Worm (Caenorhabditis elegans) whole organism, L1 larva: Measurements from ENCODE around the gene jmjd-3.2.

Experiments used
- C04F5.9 ChIP-seq: sonication (generic microtip); optimal IDR thresholded peaks from 2 replicates; lab custom pipeline; 2016; ENCODE audit warnings: missing genetic modification characterization, missing compliant biosample characterization
- C34B4.2 ChIP-seq: sonication (generic microtip); optimal IDR thresholded peaks from 2 replicates; lab custom pipeline; 2017; ENCODE audit warnings: mild to moderate bottlenecking, missing genetic modification characterization, missing compliant biosample characterization
- F16B12.6 ChIP-seq: fragments of 150-350 bp; optimal IDR thresholded peaks from 2 replicates; lab custom pipeline; 2014; ENCODE audit warnings: missing biosample characterization, missing genetic modification characterization
- aha-1 ChIP-seq: fragments of 150-350 bp; optimal IDR thresholded peaks from 2 replicates; lab custom pipeline; 2014; ENCODE audit warnings: missing biosample characterization, missing genetic modification characterization
- aly-2 ChIP-seq: fragments of 150-350 bp; optimal IDR thresholded peaks from 2 replicates; lab custom pipeline; 2014; ENCODE audit warnings: missing biosample characterization, missing genetic modification characterization
- ama-1 ChIP-seq: fragments of 150-350 bp; optimal IDR thresholded peaks from 2 replicates; lab custom pipeline; 2014
- blmp-1 ChIP-seq: fragments of 150-350 bp; optimal IDR thresholded peaks from 2 replicates; lab custom pipeline; 2014; ENCODE audit warnings: missing biosample characterization, missing genetic modification characterization
- ceh-8 ChIP-seq: fragments of 200-800 bp; sonication (Bioruptor generic); optimal IDR thresholded peaks from 2 replicates; lab custom pipeline; 2018; ENCODE audit warnings: mild to moderate bottlenecking, missing genetic modification characterization, moderate library complexity, missing compliant biosample characterization
- ceh-82 ChIP-seq, 3 experiments: fragments of 150-350 bp in 1 of 3; sonication (generic microtip) in 2 of 3; optimal IDR thresholded peaks; 2 replicates each; lab custom pipeline; 2014 to 2017; ENCODE audit warnings: missing biosample characterization in 3 of 3, missing genetic modification characterization in 3 of 3
- ces-1 ChIP-seq: fragments of 150-350 bp; optimal IDR thresholded peaks from 2 replicates; lab custom pipeline; 2014; ENCODE audit warnings: missing biosample characterization, missing genetic modification reagents, missing genetic modification characterization
- dsc-1 ChIP-seq: sonication (generic microtip); optimal IDR thresholded peaks from 2 replicates; lab custom pipeline; 2016; ENCODE audit warnings: mild to moderate bottlenecking, missing genetic modification characterization, missing compliant biosample characterization
- efl-1 ChIP-seq, 4 experiments: fragments of 150-350 bp; optimal IDR thresholded peaks in 3 of 4; peaks in 1 of 4; 1 replicate in 1 of 4; 2 replicates in 3 of 4; lab custom pipeline; 2014; ENCODE audit warnings: missing biosample characterization in 2 of 4, missing genetic modification characterization in 2 of 4, missing genetic modification reagents in 2 of 4
- efl-3 ChIP-seq: fragments of 200-800 bp; sonication (Bioruptor generic); optimal IDR thresholded peaks from 2 replicates; lab custom pipeline; 2018; ENCODE audit warnings: mild to moderate bottlenecking, missing genetic modification characterization, missing compliant biosample characterization
- egl-13 ChIP-seq: sonication (generic microtip); optimal IDR thresholded peaks from 2 replicates; lab custom pipeline; 2016; ENCODE audit warnings: missing genotype, missing genetic modification reagents, missing genetic modification characterization, missing compliant biosample characterization
- elt-2 ChIP-seq: sonication (generic microtip); optimal IDR thresholded peaks from 2 replicates; lab custom pipeline; 2016; ENCODE audit warnings: missing genetic modification characterization, mild to moderate bottlenecking, inconsistent platforms, missing compliant biosample characterization, missing genetic modification reagents
- elt-3 ChIP-seq, 6 experiments: fragments of 150-350 bp in 1 of 6; sonication (generic microtip); optimal IDR thresholded peaks; 2 replicates each; lab custom pipeline; 2017 to 2018; ENCODE audit warnings: missing biosample characterization in 6 of 6, missing genetic modification characterization in 6 of 6, inconsistent platforms in 1 of 6
- fkh-8 ChIP-seq: sonication (generic microtip); optimal IDR thresholded peaks from 2 replicates; lab custom pipeline; 2016; ENCODE audit warnings: mild to moderate bottlenecking, missing genetic modification characterization, missing compliant biosample characterization
- fos-1 ChIP-seq: fragments of 150-350 bp; optimal IDR thresholded peaks from 2 replicates; lab custom pipeline; 2014; ENCODE audit warnings: missing biosample characterization, missing genetic modification characterization
- hlh-17 ChIP-seq: fragments of 200-800 bp; sonication (Bioruptor generic); optimal IDR thresholded peaks from 2 replicates; lab custom pipeline; 2018; ENCODE audit warnings: missing genetic modification characterization, mild to moderate bottlenecking, missing compliant biosample characterization, moderate library complexity, borderline replicate concordance
- hlh-4 ChIP-seq: sonication (generic microtip); optimal IDR thresholded peaks from 2 replicates; lab custom pipeline; 2016; ENCODE audit warnings: mild to moderate bottlenecking, missing genetic modification characterization, missing compliant biosample characterization
- hpl-2 ChIP-seq: fragments of 150-350 bp; optimal IDR thresholded peaks from 2 replicates; lab custom pipeline; 2014; ENCODE audit warnings: missing biosample characterization, missing genetic modification reagents, missing genetic modification characterization
- isw-1 ChIP-seq: fragments of 200-800 bp; sonication (Bioruptor generic); IDR thresholded peaks from 2 replicates; pipeline ENCODE4 v1.3.6; 2022; ENCODE audit warnings: missing genetic modification characterization, missing compliant biosample characterization
- jun-1 ChIP-seq: fragments of 150-350 bp; optimal IDR thresholded peaks from 2 replicates; lab custom pipeline; 2014; ENCODE audit warnings: missing biosample characterization, missing genetic modification reagents, missing genetic modification characterization
- lin-14 ChIP-seq: fragments of 200-800 bp; sonication (Bioruptor generic); optimal IDR thresholded peaks from 2 replicates; lab custom pipeline; 2018; ENCODE audit warnings: mild to moderate bottlenecking, missing genetic modification characterization, moderate library complexity, missing compliant biosample characterization
- lin-35 ChIP-seq, 2 experiments: fragments of 150-350 bp; optimal IDR thresholded peaks; 2 replicates each; lab custom pipeline; 2014; ENCODE audit warnings: missing biosample characterization in 2 of 2, missing genetic modification characterization in 2 of 2, missing genetic modification reagents in 2 of 2
- mdl-1 ChIP-seq, 2 experiments: fragments of 150-350 bp; optimal IDR thresholded peaks; 2 replicates each; lab custom pipeline; 2014 to 2017; ENCODE audit warnings: missing biosample characterization in 2 of 2, missing genetic modification characterization in 2 of 2, inconsistent platforms in 1 of 2
- mep-1 ChIP-seq: fragments of 150-350 bp; optimal IDR thresholded peaks from 2 replicates; lab custom pipeline; 2014; ENCODE audit warnings: missing biosample characterization, missing genetic modification characterization
- nhr-12 ChIP-seq: sonication (generic microtip); optimal IDR thresholded peaks from 2 replicates; lab custom pipeline; 2017; ENCODE audit warnings: missing biosample characterization, missing genetic modification characterization
- nhr-28 ChIP-seq: fragments of 150-350 bp; optimal IDR thresholded peaks from 2 replicates; lab custom pipeline; 2014; ENCODE audit warnings: missing biosample characterization, missing genetic modification characterization
- nhr-71 ChIP-seq: sonication (generic microtip); optimal IDR thresholded peaks from 2 replicates; lab custom pipeline; 2016; ENCODE audit warnings: mild to moderate bottlenecking, missing genetic modification characterization, moderate library complexity, missing compliant biosample characterization
- nhr-77 ChIP-seq: fragments of 150-350 bp; optimal IDR thresholded peaks from 2 replicates; lab custom pipeline; 2014; ENCODE audit warnings: missing biosample characterization, missing genetic modification characterization
- nhr-84 ChIP-seq: sonication (generic microtip); optimal IDR thresholded peaks from 2 replicates; lab custom pipeline; 2017; ENCODE audit warnings: missing biosample characterization, missing genetic modification characterization
- nhr-85 ChIP-seq: sonication (generic microtip); peaks from one replicate; lab custom pipeline; 2016; ENCODE audit warnings: missing genetic modification characterization, inconsistent platforms, missing compliant biosample characterization
- pax-3 ChIP-seq: fragments of 200-800 bp; sonication (Bioruptor generic); optimal IDR thresholded peaks from 2 replicates; lab custom pipeline; 2018; ENCODE audit warnings: mild to moderate bottlenecking, missing genetic modification characterization, moderate library complexity, missing compliant biosample characterization
- rnt-1 ChIP-seq: sonication (generic microtip); optimal IDR thresholded peaks from 2 replicates; lab custom pipeline; 2016; ENCODE audit warnings: mild to moderate bottlenecking, missing genetic modification characterization, moderate library complexity, missing compliant biosample characterization
- skn-1 ChIP-seq: fragments of 150-350 bp; optimal IDR thresholded peaks from 2 replicates; lab custom pipeline; 2014; ENCODE audit warnings: missing biosample characterization, missing genetic modification characterization
- snpc-4 ChIP-seq: fragments of 150-350 bp; optimal IDR thresholded peaks from 2 replicates; lab custom pipeline; 2014; ENCODE audit warnings: missing biosample characterization, missing genetic modification characterization
- sptf-1 ChIP-seq: fragments of 150-350 bp; optimal IDR thresholded peaks from 2 replicates; lab custom pipeline; 2014; ENCODE audit warnings: missing biosample characterization, missing genetic modification characterization
- unc-98 ChIP-seq: fragments of 200-800 bp; sonication (Bioruptor generic); IDR thresholded peaks from 2 replicates; pipeline ENCODE4 v1.3.6; 2022; ENCODE audit warnings: missing genetic modification characterization, missing compliant biosample characterization
- vab-15 ChIP-seq: sonication (generic microtip); optimal IDR thresholded peaks from 2 replicates; lab custom pipeline; 2017; ENCODE audit warnings: missing genotype, mild to moderate bottlenecking, missing genetic modification characterization, missing compliant biosample characterization
- zip-4 ChIP-seq: fragments of 200-800 bp; sonication (Bioruptor generic); optimal IDR thresholded peaks from 2 replicates; lab custom pipeline; 2018; ENCODE audit warnings: mild to moderate bottlenecking, missing genetic modification characterization, moderate library complexity, missing compliant biosample characterization

The jmjd-3.2 gene

DNA sequence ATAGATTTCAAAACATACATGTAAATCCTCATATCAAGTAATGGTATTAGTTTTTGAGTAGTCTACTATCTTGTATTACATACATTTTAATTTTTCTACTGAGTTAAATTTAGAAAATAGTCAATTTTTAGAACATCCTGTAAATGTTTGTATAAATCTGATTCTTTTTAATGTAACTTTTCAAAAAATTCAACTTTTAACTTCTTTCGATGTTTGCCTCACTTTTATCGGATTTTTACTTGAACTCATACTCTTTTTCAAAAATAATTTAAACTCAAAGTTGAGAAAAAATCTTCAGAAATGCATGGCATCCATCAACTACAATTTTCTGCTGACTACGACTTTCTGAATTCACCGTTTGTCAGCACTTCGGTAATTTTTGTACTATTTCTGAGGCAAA lies 16.5 kb downstream of the jmjd-3.2 start, which contains the start of gene M163.7:
Gene M163.7 (plus strand): TSS at position 301 of the 400 bp plus-strand sequence.
- TF ChIP-seq lin-35 (GFP tag; optimal IDR thresholded peaks at IDR 0.05; lab: Kevin White, UChicago) (no peak), nhr-71 (tag; lab: Kevin White, UChicago) (no peak), rnt-1 (no peak), fos-1 (tag; lab: Kevin White, UChicago) (no peak)

DNA sequence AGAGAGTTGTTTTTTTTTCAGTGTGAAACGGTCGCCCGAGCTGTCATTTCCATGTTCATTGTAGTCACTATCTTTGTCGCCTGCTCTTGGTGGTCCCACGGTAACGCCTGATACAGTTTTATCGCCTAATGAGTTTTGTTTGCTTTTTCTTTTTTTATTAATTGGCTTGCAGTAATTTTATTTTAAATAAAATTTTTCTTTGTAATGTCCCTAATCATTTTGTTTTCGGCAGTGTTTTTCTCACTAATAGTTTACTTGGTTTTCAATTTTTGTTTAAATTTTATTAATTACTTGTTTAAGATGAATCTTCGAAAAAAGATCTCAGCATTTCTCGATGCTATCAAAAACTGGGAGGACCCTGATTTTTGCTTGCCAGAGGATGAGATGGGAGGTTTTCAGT lies 17.6 kb downstream of the jmjd-3.2 start, which contains the start of gene M163.22:
Gene M163.22 (plus strand): TSS at position 301 of the 400 bp plus-strand sequence.
- no peak for TF ChIP-seq isw-1 (GFP tag; lab: Robert Waterston, UW)
- TF ChIP-seq efl-1 (optimal IDR thresholded peaks at IDR 0.05; lab: Kevin White, UChicago) = no peak
- peak in 1 of 2 experiments; percentile 68 for TF ChIP-seq efl-1 (GFP tag; optimal IDR thresholded peaks at IDR 0.05 in 1 of 2; lab: Kevin White, UChicago)

DNA sequence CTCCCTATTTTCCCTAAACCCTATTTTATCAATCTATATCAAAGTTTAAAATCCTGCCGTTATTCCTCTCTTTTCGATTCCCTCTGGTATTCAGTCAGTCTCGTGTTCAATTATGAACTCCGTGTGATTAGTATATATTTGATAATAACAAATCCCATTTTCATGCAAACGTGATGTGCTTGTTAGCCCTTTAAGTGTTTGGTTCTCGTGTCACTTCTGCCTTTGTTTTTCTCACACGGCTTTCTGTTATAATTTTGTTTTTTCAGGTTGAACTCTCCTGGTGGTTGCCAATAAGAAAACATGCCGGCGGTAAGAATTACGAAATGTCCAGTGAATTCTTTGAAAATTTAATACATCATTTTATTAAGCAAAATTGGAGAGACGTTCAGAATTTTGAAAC lies 18.5 kb downstream of the jmjd-3.2 start, which contains the start of gene M163.21:
Gene M163.21 (plus strand): TSS at position 301 of the 400 bp plus-strand sequence.
- TF ChIP-seq nhr-84 (tag; lab: Kevin White, UChicago) = no peak
- TF ChIP-seq aly-2 (tag; lab: Kevin White, UChicago) = no peak
- TF ChIP-seq dsc-1 (tag; lab: Kevin White, UChicago) = no peak
- no peak for TF ChIP-seq nhr-85 (tag; lab: Kevin White, UChicago)
- TF ChIP-seq unc-98 = no peak
- TF ChIP-seq ces-1 (GFP tag; lab: Kevin White, UChicago) = no peak
- TF ChIP-seq hlh-4 (tag; lab: Kevin White, UChicago) = no peak
- no peak for TF ChIP-seq elt-3 (tag; optimal IDR thresholded peaks at IDR 0.05; lab: Kevin White, UChicago)
- TF ChIP-seq blmp-1 (tag; lab: Kevin White, UChicago) = no peak
- TF ChIP-seq mep-1 (tag; lab: Kevin White, UChicago) = no peak
- TF ChIP-seq nhr-12 (tag; lab: Kevin White, UChicago) = no peak
- no peak for TF ChIP-seq ama-1 (lab: Kevin White, UChicago)
- no peak for TF ChIP-seq mdl-1 (tag; optimal IDR thresholded peaks at IDR 0.05; lab: Kevin White, UChicago)
- no peak for TF ChIP-seq hpl-2
- TF ChIP-seq jun-1 (tag; lab: Kevin White, UChicago) = no peak
- TF ChIP-seq fkh-8 (tag; lab: Kevin White, UChicago) = no peak
- TF ChIP-seq vab-15 (tag; lab: Kevin White, UChicago) = no peak
- no peak for TF ChIP-seq C04F5.9 (tag; lab: Kevin White, UChicago)
- no peak for TF ChIP-seq nhr-77 (tag; lab: Kevin White, UChicago)

DNA sequence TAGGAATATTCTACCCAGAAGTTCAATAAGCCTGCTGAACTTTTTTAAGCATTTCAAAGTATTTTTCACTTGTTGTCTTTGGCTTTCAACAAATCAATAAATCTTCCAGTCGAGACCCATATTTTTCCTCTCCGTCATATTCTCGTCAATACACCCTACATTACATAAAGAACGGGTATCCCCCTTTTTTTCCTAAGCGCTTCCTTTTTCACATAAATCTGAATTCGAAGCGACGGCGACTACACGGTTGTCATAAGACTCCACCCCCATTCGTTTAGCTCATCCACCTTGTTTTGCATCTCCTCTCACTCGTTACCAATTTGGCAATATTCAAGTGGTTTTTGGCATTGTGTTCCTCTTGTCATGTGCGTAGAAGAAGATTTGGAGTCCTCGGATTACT lies 21.3 kb downstream of the jmjd-3.2 start, which contains the start of gene M163.9:
Gene M163.9 (plus strand): TSS at position 301 of the 400 bp plus-strand sequence.
- TF ChIP-seq nhr-12 (tag; lab: Kevin White, UChicago) (no peak), skn-1 (tag; lab: Kevin White, UChicago) (no peak), C34B4.2 (tag; lab: Kevin White, UChicago) (no peak), efl-3 (GFP tag; lab: Kevin White, UChicago) (no peak), elt-2 (tag; lab: Kevin White, UChicago) (no peak), lin-14 (GFP tag; lab: Kevin White, UChicago) (no peak), ceh-8 (GFP tag; lab: Kevin White, UChicago) (no peak), hlh-17 (no peak)

DNA sequence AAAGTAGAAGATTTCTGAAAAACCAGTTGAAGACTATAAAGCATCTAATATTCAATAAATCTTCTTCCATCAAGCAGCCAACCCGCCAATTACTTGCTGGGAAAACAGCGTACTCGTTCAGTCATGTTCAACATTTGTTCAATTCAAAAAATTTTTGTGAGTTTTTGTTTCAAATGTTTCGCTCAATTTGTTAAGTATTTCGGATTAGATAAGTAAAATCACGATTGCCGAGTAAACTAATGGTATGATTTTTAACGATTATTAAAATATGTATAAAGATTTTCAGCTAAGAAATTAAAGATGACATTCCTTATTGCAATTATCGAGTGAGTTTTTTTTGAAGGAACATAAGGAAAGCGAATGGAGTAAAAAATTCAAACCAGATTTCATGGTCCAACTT lies 22.7 kb downstream of the jmjd-3.2 start, which contains the start of gene M163.10:
Gene M163.10 (plus strand): TSS at position 301 of the 400 bp plus-strand sequence.
- TF ChIP-seq sptf-1 (no peak), nhr-12 (tag; lab: Kevin White, UChicago) (no peak), ceh-82 (tag; optimal IDR thresholded peaks at IDR 0.05; lab: Kevin White, UChicago) (no peak), nhr-28 (tag; lab: Kevin White, UChicago) (no peak), F16B12.6 (no peak), egl-13 (tag; lab: Kevin White, UChicago) (no peak), hlh-4 (tag; lab: Kevin White, UChicago) (no peak), aha-1 (tag; lab: Kevin White, UChicago) (no peak), ces-1 (GFP tag; lab: Kevin White, UChicago) (no peak), pax-3 (no peak), snpc-4 (tag; lab: Kevin White, UChicago) (no peak), elt-3 (tag; optimal IDR thresholded peaks at IDR 0.05; lab: Kevin White, UChicago) (no peak), ama-1 (lab: Kevin White, UChicago) (no peak), zip-4 (GFP tag; lab: Kevin White, UChicago) (no peak)
- TF ChIP-seq, all 84 proteins: peak for 0
